Worm (Caenorhabditis elegans) whole organism, young adult: ENCODE results near the gene C02D5.2.

ENCODE experiments used
- B0019.2 ChIP-seq: fragments of 200-800 bp; sonication (Bioruptor generic); conservative IDR thresholded peaks from 2 replicates; pipeline ENCODE4 v1.3.6; 2022; ENCODE audit warnings: missing genetic modification reagents, missing genetic modification characterization, missing compliant biosample characterization
- C17E4.6 ChIP-seq: fragments of 200-800 bp; sonication (Bioruptor generic); IDR thresholded peaks from 2 replicates; pipeline ENCODE4 v1.3.6; 2022; ENCODE audit warnings: missing genetic modification reagents, missing genetic modification characterization, missing compliant biosample characterization
- F10E7.11 ChIP-seq: sonication (generic microtip); optimal IDR thresholded peaks from 2 replicates; lab custom pipeline; 2017; ENCODE audit warnings: mild to moderate bottlenecking, missing genetic modification characterization, moderate library complexity, missing compliant biosample characterization
- F57C9.4 ChIP-seq: sonication (generic microtip); optimal IDR thresholded peaks from 2 replicates; lab custom pipeline; 2017; ENCODE audit warnings: mild to moderate bottlenecking, missing genetic modification characterization, missing compliant biosample characterization
- K12H6.12 ChIP-seq: fragments of 200-800 bp; sonication (Bioruptor generic); optimal IDR thresholded peaks from 2 replicates; lab custom pipeline; 2018; ENCODE audit warnings: mild to moderate bottlenecking, missing genetic modification characterization, missing compliant biosample characterization
- ccch-3 ChIP-seq: fragments of 200-800 bp; sonication (Bioruptor generic); optimal IDR thresholded peaks from 2 replicates; lab custom pipeline; 2018; ENCODE audit warnings: mild to moderate bottlenecking, missing genetic modification characterization, missing compliant biosample characterization
- cebp-2 ChIP-seq: fragments of 200-800 bp; sonication (Bioruptor generic); IDR thresholded peaks from 2 replicates; pipeline ENCODE4 v1.3.6; 2022; ENCODE audit warnings: missing genetic modification characterization, missing compliant biosample characterization
- dpl-1 ChIP-seq: fragments of 150-350 bp; optimal IDR thresholded peaks from 2 replicates; lab custom pipeline; 2014; ENCODE audit warnings: missing biosample characterization, missing genetic modification reagents, missing genetic modification characterization
- egl-18 ChIP-seq: fragments of 200-800 bp; sonication (Bioruptor generic); IDR thresholded peaks from 2 replicates; pipeline ENCODE4 v1.3.6; 2022; ENCODE audit warnings: missing genetic modification reagents, missing genetic modification characterization, missing compliant biosample characterization
- hmg-1.2 ChIP-seq: fragments of 200-800 bp; sonication (Bioruptor generic); IDR thresholded peaks from 2 replicates; pipeline ENCODE4 v1.3.6; 2022; ENCODE audit warnings: missing genetic modification reagents, missing genetic modification characterization, missing compliant biosample characterization
- unc-62 ChIP-seq: fragments of 150-350 bp; optimal IDR thresholded peaks from 2 replicates; lab custom pipeline; 2014; ENCODE audit warnings: missing biosample characterization, missing genetic modification reagents, missing genetic modification characterization
- xnd-1 ChIP-seq: sonication (generic microtip); optimal IDR thresholded peaks from 2 replicates; lab custom pipeline; 2016; ENCODE audit warnings: missing genotype, missing genetic modification reagents, missing genetic modification characterization, missing compliant biosample characterization

ce11 chrIII:8560398-8560797 is 3.3 kb downstream of the C02D5.2 start:
- TF ChIP-seq ccch-3 (no peak), egl-18 (no peak), F10E7.11 (no peak), hmg-1.2 (GFP tag; lab: Robert Waterston, UW) (no peak), xnd-1 (tag; lab: Kevin White, UChicago) (no peak), cebp-2 (GFP tag; lab: Robert Waterston, UW) (no peak), C17E4.6 (GFP tag; lab: Robert Waterston, UW) (no peak), unc-62 (no peak), B0019.2 (GFP tag; lab: Robert Waterston, UW) (no peak), K12H6.12 (tag; lab: Kevin White, UChicago) (no peak), F57C9.4 (tag; lab: Kevin White, UChicago) (no peak), dpl-1 (GFP tag; lab: Kevin White, UChicago) (no peak)
